Worm (Caenorhabditis elegans) whole organism, L1 larva: ENCODE data around the gene mpc-1.

Experiments used
- ces-1 ChIP-seq: fragments of 150-350 bp; optimal IDR thresholded peaks from 2 replicates; lab custom pipeline; 2014; ENCODE audit warnings: missing biosample characterization, missing genetic modification reagents, missing genetic modification characterization
- lsy-2 ChIP-seq, 2 experiments: fragments of 150-350 bp; optimal IDR thresholded peaks; 2 replicates each; lab custom pipeline; 2014; ENCODE audit warnings: missing biosample characterization in 2 of 2, missing genetic modification characterization in 2 of 2
- nhr-11 ChIP-seq: fragments of 150-350 bp; optimal IDR thresholded peaks from 2 replicates; lab custom pipeline; 2014; ENCODE audit warnings: missing biosample characterization, missing genetic modification characterization
- nhr-237 ChIP-seq: fragments of 150-350 bp; optimal IDR thresholded peaks from 2 replicates; lab custom pipeline; 2014; ENCODE audit warnings: missing biosample characterization, missing genetic modification characterization
- nhr-77 ChIP-seq: fragments of 150-350 bp; optimal IDR thresholded peaks from 2 replicates; lab custom pipeline; 2014; ENCODE audit warnings: missing biosample characterization, missing genetic modification characterization
- pag-3 ChIP-seq: sonication (generic microtip); optimal IDR thresholded peaks from 2 replicates; lab custom pipeline; 2017; ENCODE audit warnings: missing genetic modification characterization, mild to moderate bottlenecking, missing compliant biosample characterization, antibody characterized with exemption, borderline replicate concordance; ENCODE audit not compliant: insufficient read depth
- sptf-1 ChIP-seq: fragments of 150-350 bp; optimal IDR thresholded peaks from 2 replicates; lab custom pipeline; 2014; ENCODE audit warnings: missing biosample characterization, missing genetic modification characterization
- zip-4 ChIP-seq: fragments of 200-800 bp; sonication (Bioruptor generic); optimal IDR thresholded peaks from 2 replicates; lab custom pipeline; 2018; ENCODE audit warnings: mild to moderate bottlenecking, missing genetic modification characterization, moderate library complexity, missing compliant biosample characterization

- no peak for TF ChIP-seq lsy-2 (tag; optimal IDR thresholded peaks at IDR 0.05; lab: Kevin White, UChicago)
- TF ChIP-seq zip-4 (GFP tag; lab: Kevin White, UChicago): no peak
- no peak for TF ChIP-seq sptf-1
- TF ChIP-seq nhr-11 (tag; lab: Kevin White, UChicago): no peak
- no peak for TF ChIP-seq nhr-237 (tag; lab: Kevin White, UChicago)
- TF ChIP-seq nhr-77: no peak
- TF ChIP-seq pag-3: no peak
- TF ChIP-seq ces-1 (GFP tag; lab: Kevin White, UChicago): no peak
These were observed 31.1 kb upstream of the mpc-1 start for ce11 chrIII:4382118-4382517.
